Worm (Caenorhabditis elegans) whole organism, mixed stage, embryonic: Measurements from ENCODE around the gene cln-3.3.

Experiments
- M03D4.4 ChIP-seq: sonication (generic microtip); optimal IDR thresholded peaks from 2 replicates; lab custom pipeline; 2017; ENCODE audit warnings: mild to moderate bottlenecking, missing genetic modification characterization, missing compliant biosample characterization
- bed-3 ChIP-seq: fragments of 200-800 bp; sonication (Bioruptor generic); optimal IDR thresholded peaks from 3 replicates; lab custom pipeline; 2018; ENCODE audit warnings: mild to moderate bottlenecking, missing genetic modification characterization, moderate library complexity, missing compliant biosample characterization
- blmp-1 ChIP-seq: fragments of 150-350 bp; optimal IDR thresholded peaks from 2 replicates; lab custom pipeline; 2014; ENCODE audit warnings: missing biosample characterization, missing genetic modification characterization
- ceh-39 ChIP-seq: fragments of 150-350 bp; optimal IDR thresholded peaks from 2 replicates; lab custom pipeline; 2014; ENCODE audit warnings: missing biosample characterization, missing genetic modification characterization
- ceh-43 ChIP-seq: fragments of 200-800 bp; sonication (Bioruptor generic); optimal IDR thresholded peaks from 2 replicates; lab custom pipeline; 2018; ENCODE audit warnings: mild to moderate bottlenecking, missing genetic modification characterization, moderate library complexity, missing compliant biosample characterization
- ceh-83 ChIP-seq: fragments of 200-800 bp; sonication (Bioruptor generic); optimal IDR thresholded peaks from 2 replicates; lab custom pipeline; 2018; ENCODE audit warnings: mild to moderate bottlenecking, missing genetic modification characterization, missing compliant biosample characterization
- ces-1 ChIP-seq: fragments of 150-350 bp; optimal IDR thresholded peaks from 2 replicates; lab custom pipeline; 2014; ENCODE audit warnings: missing biosample characterization, missing genetic modification reagents, missing genetic modification characterization
- cnd-1 ChIP-seq: fragments of 200-800 bp; sonication (Bioruptor generic); optimal IDR thresholded peaks from 2 replicates; lab custom pipeline; 2018; ENCODE audit warnings: mild to moderate bottlenecking, missing genetic modification characterization, missing compliant biosample characterization
- drap-1 ChIP-seq: fragments of 200-800 bp; sonication (Bioruptor generic); optimal IDR thresholded peaks from 3 replicates; lab custom pipeline; 2018; ENCODE audit warnings: mild to moderate bottlenecking, missing genetic modification characterization, missing compliant biosample characterization
- elt-1 ChIP-seq: sonication (generic microtip); optimal IDR thresholded peaks from 2 replicates; lab custom pipeline; 2017; ENCODE audit warnings: missing genetic modification characterization, mild to moderate bottlenecking, missing compliant biosample characterization, antibody characterized with exemption, moderate library complexity, borderline replicate concordance; ENCODE audit not compliant: insufficient read depth
- flh-1 ChIP-seq: fragments of 200-800 bp; sonication (Bioruptor generic); optimal IDR thresholded peaks from 2 replicates; lab custom pipeline; 2018; ENCODE audit warnings: mild to moderate bottlenecking, missing genetic modification characterization, moderate library complexity, missing compliant biosample characterization
- ham-2 ChIP-seq: fragments of 200-800 bp; sonication (Bioruptor generic); optimal IDR thresholded peaks from 2 replicates; lab custom pipeline; 2018; ENCODE audit warnings: mild to moderate bottlenecking, missing genetic modification characterization, missing compliant biosample characterization
- hlh-1 ChIP-seq: fragments of 150-350 bp; optimal IDR thresholded peaks from 2 replicates; lab custom pipeline; 2014; ENCODE audit warnings: missing biosample characterization, missing genetic modification reagents, missing genetic modification characterization
- lin-32 ChIP-seq: fragments of 200-800 bp; sonication (Bioruptor generic); optimal IDR thresholded peaks from 2 replicates; lab custom pipeline; 2018; ENCODE audit warnings: mild to moderate bottlenecking, missing genetic modification characterization, missing compliant biosample characterization
- lsy-2 ChIP-seq: fragments of 150-350 bp; optimal IDR thresholded peaks from 2 replicates; lab custom pipeline; 2014; ENCODE audit warnings: missing biosample characterization, missing genetic modification characterization
- mab-5 ChIP-seq: fragments of 150-350 bp; optimal IDR thresholded peaks from 2 replicates; lab custom pipeline; 2014; ENCODE audit warnings: missing biosample characterization, missing genetic modification characterization
- mep-1 ChIP-seq: fragments of 150-350 bp; optimal IDR thresholded peaks from 2 replicates; lab custom pipeline; 2017; ENCODE audit warnings: missing biosample characterization, missing genetic modification reagents, missing genetic modification characterization, inconsistent platforms
- mls-2 ChIP-seq: sonication (generic microtip); optimal IDR thresholded peaks from 2 replicates; lab custom pipeline; 2016; ENCODE audit warnings: mild to moderate bottlenecking, missing genetic modification characterization, moderate library complexity, missing compliant biosample characterization
- nhr-2 ChIP-seq: fragments of 150-350 bp; optimal IDR thresholded peaks from 2 replicates; lab custom pipeline; 2014; ENCODE audit warnings: missing biosample characterization, missing genetic modification characterization
- nhr-237 ChIP-seq: fragments of 150-350 bp; optimal IDR thresholded peaks from 2 replicates; lab custom pipeline; 2014; ENCODE audit warnings: missing biosample characterization, missing genetic modification characterization
- nhr-28 ChIP-seq: fragments of 150-350 bp; optimal IDR thresholded peaks from 2 replicates; lab custom pipeline; 2014; ENCODE audit warnings: missing biosample characterization, missing genetic modification characterization
- pha-4 ChIP-seq: fragments of 150-350 bp; optimal IDR thresholded peaks from 2 replicates; lab custom pipeline; 2018; ENCODE audit warnings: missing biosample characterization, missing genetic modification reagents, missing genetic modification characterization
- sem-2 ChIP-seq: fragments of 200-800 bp; sonication (Bioruptor generic); optimal IDR thresholded peaks from 2 replicates; lab custom pipeline; 2018; ENCODE audit warnings: mild to moderate bottlenecking, missing genetic modification characterization, missing compliant biosample characterization
- snpc-4 ChIP-seq: fragments of 150-350 bp; optimal IDR thresholded peaks from 2 replicates; lab custom pipeline; 2014; ENCODE audit warnings: missing biosample characterization, missing genetic modification characterization
- sptf-1 ChIP-seq: sonication (generic microtip); optimal IDR thresholded peaks from 2 replicates; lab custom pipeline; 2017; ENCODE audit warnings: mild to moderate bottlenecking, missing genetic modification characterization, moderate library complexity, missing compliant biosample characterization
- tbx-8 ChIP-seq: fragments of 200-800 bp; sonication (Bioruptor generic); optimal IDR thresholded peaks from 2 replicates; lab custom pipeline; 2018; ENCODE audit warnings: mild to moderate bottlenecking, missing genetic modification characterization, moderate library complexity, missing compliant biosample characterization
- unc-120 ChIP-seq: sonication (generic microtip); optimal IDR thresholded peaks from 2 replicates; lab custom pipeline; 2017; ENCODE audit warnings: missing genetic modification characterization, missing compliant biosample characterization; ENCODE audit not compliant: poor library complexity, severe bottlenecking
- unc-39 ChIP-seq: fragments of 150-350 bp; optimal IDR thresholded peaks from 2 replicates; lab custom pipeline; 2014; ENCODE audit warnings: missing biosample characterization, missing genetic modification characterization
- unc-62 ChIP-seq: fragments of 150-350 bp; optimal IDR thresholded peaks from 2 replicates; lab custom pipeline; 2014; ENCODE audit warnings: missing biosample characterization, missing genetic modification reagents, missing genetic modification characterization
- zip-8 ChIP-seq: fragments of 150-350 bp; optimal IDR thresholded peaks from 2 replicates; lab custom pipeline; 2014; ENCODE audit warnings: missing biosample characterization, missing genetic modification characterization
- ztf-11 ChIP-seq: fragments of 150-350 bp; optimal IDR thresholded peaks from 2 replicates; lab custom pipeline; 2014; ENCODE audit warnings: missing biosample characterization, missing genetic modification characterization

cln-3.3 gene

DNA sequence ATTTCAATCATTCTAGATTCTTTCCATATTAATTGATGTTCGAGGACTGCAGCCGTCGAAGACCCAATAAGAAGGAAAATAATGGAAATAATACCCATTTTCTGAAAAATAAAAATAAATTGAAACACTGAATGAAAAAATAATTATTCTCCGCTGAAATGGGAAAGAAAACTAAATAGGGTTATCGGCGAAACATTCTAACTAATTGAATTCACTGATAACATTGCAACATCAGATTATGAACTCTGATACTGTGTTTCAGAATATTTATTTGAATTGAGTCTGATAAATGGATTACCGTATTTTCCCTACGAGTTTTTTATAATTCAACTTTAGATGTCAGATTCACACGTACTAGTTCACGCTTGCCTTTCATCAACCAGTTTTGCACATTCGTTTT is 39.8 kb upstream of the cln-3.3 start, which contains the start of gene asp-13:
Gene asp-13, minus strand, starts transcription at position 101 of the 400 bp plus-strand sequence.
- no peak for TF ChIP-seq ces-1 (GFP tag; lab: Kevin White, UChicago)
- TF ChIP-seq nhr-28 (tag; lab: Kevin White, UChicago), result no peak
- no peak for TF ChIP-seq nhr-2 (tag; lab: Kevin White, UChicago)
- TF ChIP-seq unc-120 (tag; lab: Kevin White, UChicago), result no peak
- no peak for TF ChIP-seq sptf-1
- no peak for TF ChIP-seq hlh-1 (tag; lab: Kevin White, UChicago)
- TF ChIP-seq bed-3 (GFP tag; lab: Kevin White, UChicago), result no peak
- TF ChIP-seq pha-4 (tag; lab: Kevin White, UChicago), result no peak
- TF ChIP-seq flh-1 (GFP tag; lab: Kevin White, UChicago), result no peak
- no peak for TF ChIP-seq mab-5 (tag; lab: Kevin White, UChicago)
- no peak for TF ChIP-seq sem-2 (GFP tag; lab: Kevin White, UChicago)
- no peak for TF ChIP-seq mls-2
- TF ChIP-seq ceh-39 (tag; lab: Kevin White, UChicago), result no peak
- no peak for TF ChIP-seq ceh-83 (GFP tag; lab: Kevin White, UChicago)
- no peak for TF ChIP-seq nhr-237
- no peak for TF ChIP-seq ham-2 (GFP tag; lab: Kevin White, UChicago)
- no peak for TF ChIP-seq drap-1 (GFP tag; lab: Kevin White, UChicago)
- TF ChIP-seq ztf-11 (tag; lab: Kevin White, UChicago), result no peak
- TF ChIP-seq lin-32 (GFP tag; lab: Kevin White, UChicago), result no peak
- TF ChIP-seq snpc-4, result no peak
- TF ChIP-seq, all 35 proteins: peak for 0

DNA sequence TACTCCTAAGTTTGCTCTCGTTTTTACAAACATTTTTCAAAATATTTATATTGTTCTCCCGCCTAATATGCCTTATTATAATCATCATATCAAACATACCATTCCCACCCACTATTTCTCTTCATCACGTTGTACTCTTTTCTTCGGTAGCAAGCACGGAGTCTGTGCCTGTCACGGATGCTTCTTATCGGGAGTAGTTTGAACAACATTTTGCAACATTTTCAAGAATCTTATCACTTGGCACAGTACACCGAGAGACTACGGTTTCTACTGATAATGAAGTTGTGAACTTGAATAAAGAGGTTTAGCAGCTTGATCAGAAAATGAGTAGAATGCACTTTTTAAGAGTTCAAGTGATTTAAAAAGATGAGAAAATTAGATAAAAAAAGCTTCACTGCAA is 34.6 kb upstream of the cln-3.3 start:
- TF ChIP-seq bed-3 (GFP tag; lab: Kevin White, UChicago), result no peak
- no peak for TF ChIP-seq blmp-1 (tag; lab: Kevin White, UChicago)
- no peak for TF ChIP-seq lsy-2 (tag; lab: Kevin White, UChicago)
- no peak for TF ChIP-seq nhr-2 (tag; lab: Kevin White, UChicago)
- TF ChIP-seq tbx-8 (GFP tag; lab: Kevin White, UChicago), result no peak
- no peak for TF ChIP-seq elt-1 (tag; lab: Kevin White, UChicago)
- no peak for TF ChIP-seq snpc-4
- TF ChIP-seq cnd-1, result no peak
- TF ChIP-seq pha-4 (tag; lab: Kevin White, UChicago), result no peak

DNA sequence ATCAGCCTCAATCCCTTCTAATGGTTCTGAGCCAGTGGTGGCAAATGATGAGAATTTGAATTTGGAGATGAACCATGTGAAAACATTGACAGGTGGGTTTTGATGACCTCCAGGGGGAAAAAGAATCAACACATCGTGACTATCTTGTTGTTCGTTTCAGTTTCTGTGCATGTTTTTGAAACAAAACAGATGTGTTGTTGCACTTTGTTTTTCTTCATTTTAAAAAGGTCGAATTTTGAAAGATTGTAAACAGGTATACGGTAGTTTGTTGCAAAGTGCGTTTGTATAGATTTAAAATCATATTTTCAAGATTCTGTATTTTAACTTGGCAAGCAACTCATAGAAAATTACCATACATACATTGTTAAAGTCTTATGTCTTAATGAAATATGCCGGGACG is 32.5 kb upstream of the cln-3.3 start:
- TF ChIP-seq cnd-1 (no peak), bed-3 (GFP tag; lab: Kevin White, UChicago) (no peak), nhr-2 (tag; lab: Kevin White, UChicago) (no peak), ham-2 (GFP tag; lab: Kevin White, UChicago) (no peak), snpc-4 (no peak), mep-1 (tag; lab: Kevin White, UChicago) (no peak), lin-32 (GFP tag; lab: Kevin White, UChicago) (no peak), nhr-28 (tag; lab: Kevin White, UChicago) (no peak), zip-8 (tag; lab: Kevin White, UChicago) (no peak), elt-1 (tag; lab: Kevin White, UChicago) (no peak)

DNA sequence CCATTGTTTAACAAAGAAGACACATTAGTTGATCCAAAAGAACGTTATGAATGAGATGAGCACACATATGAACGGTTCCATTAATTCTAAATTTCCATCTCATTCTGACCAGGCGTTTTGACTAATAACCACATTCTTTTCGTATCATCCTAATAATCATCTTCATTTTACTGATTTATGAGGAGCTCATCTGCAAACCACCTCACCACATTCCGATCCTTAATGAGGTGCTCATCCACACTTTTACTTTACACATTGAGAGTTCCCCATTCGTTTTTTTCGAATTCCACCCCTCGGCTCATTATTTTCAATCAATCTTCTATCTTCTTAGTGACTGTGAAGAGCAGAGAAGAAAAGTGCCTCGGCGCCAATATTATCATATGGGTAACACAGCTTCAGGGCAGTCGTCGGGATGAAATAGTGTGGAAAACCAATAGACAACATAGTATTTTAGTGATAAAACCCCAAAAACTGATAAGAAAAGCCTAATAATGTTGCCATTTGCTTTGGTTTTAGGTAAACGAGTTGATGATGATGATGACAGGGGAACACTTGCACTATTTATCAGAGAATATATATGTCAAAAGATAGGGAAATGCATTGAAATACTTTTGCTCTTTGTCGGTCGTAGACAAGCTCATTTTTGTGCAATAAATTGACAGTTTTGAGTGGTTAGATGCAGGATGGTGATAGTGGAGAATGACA is 31.7 kb upstream of the cln-3.3 start:
- TF ChIP-seq elt-1 (tag; lab: Kevin White, UChicago) (no peak), ceh-39 (tag; lab: Kevin White, UChicago) (no peak), snpc-4 (no peak), pha-4 (tag; lab: Kevin White, UChicago) (no peak), bed-3 (GFP tag; lab: Kevin White, UChicago) (no peak), nhr-28 (tag; lab: Kevin White, UChicago) (no peak), ces-1 (GFP tag; lab: Kevin White, UChicago) (no peak), lin-32 (GFP tag; lab: Kevin White, UChicago) (no peak), lsy-2 (tag; lab: Kevin White, UChicago) (no peak), unc-39 (tag; lab: Kevin White, UChicago) (no peak), mep-1 (tag; lab: Kevin White, UChicago) (no peak), ceh-43 (GFP tag; lab: Kevin White, UChicago) (no peak), hlh-1 (tag; lab: Kevin White, UChicago) (no peak), sem-2 (GFP tag; lab: Kevin White, UChicago) (no peak), mls-2 (no peak), M03D4.4 (no peak), unc-62 (GFP tag; lab: Kevin White, UChicago) (no peak), blmp-1 (tag; lab: Kevin White, UChicago) (no peak), sptf-1 (no peak)
